Worm (Caenorhabditis elegans): ENCODE results near the gene srg-62.

ce11 chrV:2769754-2770153 lies 27.6 kb upstream of the srg-62 start, which contains the start of gene dhs-15:
- TF ChIP-seq zag-1 (tag; optimal IDR thresholded peaks at IDR 0.05): no peak
- TF ChIP-seq snpc-4 (tag; optimal IDR thresholded peaks at IDR 0.05): no peak
- no peak for TF ChIP-seq irx-1 (tag; optimal IDR thresholded peaks at IDR 0.05)
- TF ChIP-seq hpl-2 (GFP tag; optimal IDR thresholded peaks at IDR 0.05): no peak
- no peak for TF ChIP-seq nhr-237 (tag; optimal IDR thresholded peaks at IDR 0.05)
- no peak for TF ChIP-seq skn-1 (tag; optimal IDR thresholded peaks at IDR 0.05)
- TF ChIP-seq nhr-76 (tag; optimal IDR thresholded peaks at IDR 0.05): no peak
- no peak for TF ChIP-seq jun-1 (tag; optimal IDR thresholded peaks at IDR 0.05)
